Worm (Caenorhabditis elegans): Measurements from ENCODE around the gene D1005.2.

D1005.2 gene

DNA sequence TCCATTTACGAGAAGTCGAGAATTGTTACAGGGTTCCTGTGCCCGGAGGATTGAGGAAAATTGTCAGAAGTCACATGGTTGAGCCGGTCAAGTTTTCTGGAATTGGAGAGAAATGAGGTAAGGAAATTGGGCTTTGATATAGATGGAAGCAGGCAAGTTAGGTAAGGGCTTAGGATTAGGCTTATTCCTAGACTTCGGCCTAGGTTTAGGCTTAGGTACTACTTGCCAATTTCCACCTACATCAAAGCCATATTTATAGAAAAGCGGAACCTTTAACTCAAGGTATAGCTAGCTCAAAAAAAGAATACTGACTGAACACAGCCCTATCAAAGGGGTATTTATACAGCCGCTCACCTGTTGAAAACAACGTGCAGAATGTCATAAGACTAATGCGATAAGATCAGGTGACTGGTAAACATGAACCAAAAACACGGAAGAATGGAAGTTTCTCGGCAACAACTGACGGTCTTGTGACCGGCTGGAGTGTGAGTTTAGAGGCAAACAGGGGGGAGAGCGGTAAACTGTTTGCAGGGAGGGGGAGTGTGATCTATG, 45.8 kb downstream of the D1005.2 start:
- peak; percentile 26 for TF ChIP-seq R02D3.7 (tag; optimal IDR thresholded peaks at IDR 0.05)
- no peak for TF ChIP-seq fkh-10 (GFP tag; optimal IDR thresholded peaks at IDR 0.05)
- no peak for TF ChIP-seq sea-2 (GFP tag; optimal IDR thresholded peaks at IDR 0.05)
- TF ChIP-seq tbx-2 (tag; optimal IDR thresholded peaks at IDR 0.05) = peak; percentile 31
- peak; percentile 9 for TF ChIP-seq mdl-1 (tag; optimal IDR thresholded peaks at IDR 0.05)
- TF ChIP-seq lin-15B (tag; optimal IDR thresholded peaks at IDR 0.05) = peak; percentile 27
- peak; percentile 21 for TF ChIP-seq lin-39 (tag; optimal IDR thresholded peaks at IDR 0.05)
- no peak for TF ChIP-seq mml-1 (tag; optimal IDR thresholded peaks at IDR 0.05)
- peak; percentile 94 for TF ChIP-seq jun-1 (tag; optimal IDR thresholded peaks at IDR 0.05)
- peak in 1 of 2 experiments; percentile 66 for TF ChIP-seq eor-1 (tag; optimal IDR thresholded peaks at IDR 0.05)
- TF ChIP-seq ZK546.5 (tag; optimal IDR thresholded peaks at IDR 0.05) = no peak
- no peak for TF ChIP-seq aly-2 (tag; optimal IDR thresholded peaks at IDR 0.05)
- peak; percentile 100 for TF ChIP-seq pha-4 (tag; optimal IDR thresholded peaks at IDR 0.05)
- TF ChIP-seq nhr-11 (tag; optimal IDR thresholded peaks at IDR 0.05) = peak; percentile 87
- TF ChIP-seq nhr-77 (tag; optimal IDR thresholded peaks at IDR 0.05) = no peak
- TF ChIP-seq nhr-76 (tag; optimal IDR thresholded peaks at IDR 0.05) = no peak
- TF ChIP-seq nhr-12 (tag; optimal IDR thresholded peaks at IDR 0.05) = no peak
- TF ChIP-seq snpc-4 (tag; optimal IDR thresholded peaks at IDR 0.05) = no peak
- no peak for TF ChIP-seq fkh-2 (tag; optimal IDR thresholded peaks at IDR 0.05)
- TF ChIP-seq elt-2 (tag; optimal IDR thresholded peaks at IDR 0.05) = peak; percentile 93
- no peak for TF ChIP-seq ceh-82 (tag; optimal IDR thresholded peaks at IDR 0.05)
- no peak for TF ChIP-seq nhr-237 (tag; optimal IDR thresholded peaks at IDR 0.05)
- TF ChIP-seq egl-5 (tag; optimal IDR thresholded peaks at IDR 0.05) = peak; percentile 40
- TF ChIP-seq elt-3 (tag; optimal IDR thresholded peaks at IDR 0.05) = no peak
- peak; percentile 95 for TF ChIP-seq pqm-1 (tag; optimal IDR thresholded peaks at IDR 0.05)
- TF ChIP-seq nhr-25 (tag; optimal IDR thresholded peaks at IDR 0.05) = peak; percentile 83
- TF ChIP-seq nhr-28 (tag; optimal IDR thresholded peaks at IDR 0.05) = no peak
- TF ChIP-seq ztf-4 (tag; optimal IDR thresholded peaks at IDR 0.05) = no peak
- peak; percentile 83 for TF ChIP-seq nhr-43 (tag; optimal IDR thresholded peaks at IDR 0.05; ENCODE audit: poor library complexity, severe bottlenecking)
- TF ChIP-seq unc-62 (GFP tag; optimal IDR thresholded peaks at IDR 0.05) = no peak
- TF ChIP-seq nhr-23 (tag; optimal IDR thresholded peaks at IDR 0.05) = peak; percentile 77
- TF ChIP-seq egl-27 (tag; optimal IDR thresholded peaks at IDR 0.05) = no peak
- peak; percentile 49 for TF ChIP-seq nfya-1 (tag; optimal IDR thresholded peaks at IDR 0.05; ENCODE audit: insufficient read depth)
- TF ChIP-seq elt-1 (tag; optimal IDR thresholded peaks at IDR 0.05) = peak; percentile 62
- TF ChIP-seq skn-1 (tag; optimal IDR thresholded peaks at IDR 0.05) = peak; percentile 20
- peak; percentile 60 for TF ChIP-seq lsy-12 (tag; optimal IDR thresholded peaks at IDR 0.05)
- TF ChIP-seq daf-12 (tag; optimal IDR thresholded peaks at IDR 0.05) = no peak
- no peak for TF ChIP-seq nhr-67 (tag; optimal IDR thresholded peaks at IDR 0.05)
- no peak for TF ChIP-seq unc-39 (tag; optimal IDR thresholded peaks at IDR 0.05)
- TF ChIP-seq ceh-9 (tag; optimal IDR thresholded peaks at IDR 0.05) = no peak
- TF ChIP-seq fos-1 (tag; optimal IDR thresholded peaks at IDR 0.05) = no peak
- no peak for TF ChIP-seq zag-1 (tag; optimal IDR thresholded peaks at IDR 0.05)
- TF ChIP-seq ama-1 (optimal IDR thresholded peaks at IDR 0.05) = peak; percentile 100
- no peak for TF ChIP-seq ztf-11 (tag; optimal IDR thresholded peaks at IDR 0.05)
- no peak for TF ChIP-seq hmg-11 (tag; optimal IDR thresholded peaks at IDR 0.05)
- peak; percentile 66 for TF ChIP-seq ceh-28 (tag; optimal IDR thresholded peaks at IDR 0.05)
- no peak for TF ChIP-seq ceh-16 (tag; optimal IDR thresholded peaks at IDR 0.05)
